Worm (Caenorhabditis elegans): Measurements from ENCODE around the gene eif-1.
A peak's percentile ranks its signal among the peaks of the same experiment; 100 is the strongest.

eif-1 gene

DNA sequence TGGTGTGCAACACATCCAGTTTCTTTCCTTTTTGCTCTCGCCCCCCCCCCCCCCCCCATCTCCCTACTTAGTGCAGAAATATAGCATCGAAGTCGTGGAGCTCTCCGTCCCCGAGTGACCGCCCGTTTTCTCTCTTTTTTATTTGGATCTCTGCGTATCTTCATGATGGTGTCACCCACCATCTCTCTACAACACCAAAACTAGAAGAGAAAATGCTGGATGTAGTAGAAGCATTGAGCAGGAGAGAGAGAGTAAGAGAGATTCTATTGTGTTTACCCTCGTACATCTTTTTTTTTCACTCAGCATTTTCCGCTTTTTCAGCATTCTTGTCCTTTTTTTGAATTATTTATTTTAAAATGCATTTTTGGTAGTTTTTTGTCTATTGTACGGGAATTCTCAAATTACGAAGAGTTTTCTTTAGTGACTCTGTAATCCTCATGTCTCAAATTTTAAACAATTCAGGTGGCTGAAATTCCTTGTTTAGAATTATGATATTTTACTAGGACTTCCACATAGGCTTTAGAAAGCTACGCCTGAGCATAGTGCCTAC is 49.1 kb upstream of the eif-1 start:
- TF ChIP-seq unc-86 (tag; optimal IDR thresholded peaks at IDR 0.05) (peak; percentile 57), fkh-8 (tag; optimal IDR thresholded peaks at IDR 0.05) (peak; percentile 36), ceh-63 (GFP tag; optimal IDR thresholded peaks at IDR 0.05) (no peak), mep-1 (tag; optimal IDR thresholded peaks at IDR 0.05) (peak; percentile 8), swsn-7 (tag; optimal IDR thresholded peaks at IDR 0.05) (no peak), lin-14 (GFP tag; optimal IDR thresholded peaks at IDR 0.05) (peak; percentile 78), snu-23 (GFP tag; optimal IDR thresholded peaks at IDR 0.05) (peak; percentile 8), lsy-2 (tag; optimal IDR thresholded peaks at IDR 0.05) (peak in 1 of 2 experiments; percentile 28), aly-2 (tag; optimal IDR thresholded peaks at IDR 0.05) (no peak), fkh-10 (GFP tag; optimal IDR thresholded peaks at IDR 0.05) (peak; percentile 63), alr-1 (tag; optimal IDR thresholded peaks at IDR 0.05; ENCODE audit: borderline replicate concordance) (no peak), efl-1 (optimal IDR thresholded peaks at IDR 0.05) (no peak), efl-1 (GFP tag; optimal IDR thresholded peaks at IDR 0.05 in 1 of 2) (peak in 1 of 2 experiments; percentile 62), nhr-71 (tag; optimal IDR thresholded peaks at IDR 0.05) (peak; percentile 14), ceh-8 (GFP tag; optimal IDR thresholded peaks at IDR 0.05) (no peak), ceh-82 (tag; optimal IDR thresholded peaks at IDR 0.05) (peak in 1 of 3 experiments; percentile 47), nhr-12 (tag; optimal IDR thresholded peaks at IDR 0.05) (no peak)

DNA sequence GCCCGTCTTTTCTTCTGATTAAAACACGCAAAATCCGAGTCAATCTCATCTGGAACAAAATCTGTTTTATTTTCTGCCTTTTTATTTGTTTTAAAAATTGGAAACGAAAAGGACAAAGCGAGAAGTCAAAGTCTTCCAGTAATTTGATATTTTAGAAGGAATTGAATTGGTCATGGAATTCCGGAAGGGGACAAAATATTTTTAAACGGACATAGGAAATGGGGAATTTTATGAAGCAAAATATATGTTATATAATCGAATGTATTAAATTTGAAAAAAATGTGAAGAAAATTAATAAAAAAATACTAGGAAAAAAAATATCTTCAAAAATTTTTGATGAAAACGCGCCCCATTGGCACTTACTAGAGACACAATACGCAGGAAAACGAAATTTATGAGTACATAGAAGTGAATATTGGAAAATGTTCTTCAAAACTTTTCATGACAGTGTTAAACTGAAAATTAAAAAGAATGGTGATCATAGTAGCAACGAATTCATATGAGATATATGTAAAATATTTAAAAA is 47.3 kb upstream of the eif-1 start, which contains the start of gene F33G12.7:
Gene F33G12.7, minus strand, starts transcription at position 51 of the 526 bp plus-strand sequence.
- TF ChIP-seq efl-1 (optimal IDR thresholded peaks at IDR 0.05) (peak in 1 of 2 experiments; percentile 22), efl-1 (GFP tag; optimal IDR thresholded peaks at IDR 0.05 in 1 of 2) (peak; percentile 46 to 84), lsy-2 (tag; optimal IDR thresholded peaks at IDR 0.05) (peak in 1 of 2 experiments; percentile 43), tbx-2 (tag; optimal IDR thresholded peaks at IDR 0.05) (no peak), elt-2 (tag; optimal IDR thresholded peaks at IDR 0.05) (no peak), mef-2 (tag; optimal IDR thresholded peaks at IDR 0.05) (no peak), nhr-90 (tag; optimal IDR thresholded peaks at IDR 0.05; ENCODE audit: poor library complexity) (no peak), nhr-47 (tag; optimal IDR thresholded peaks at IDR 0.05) (no peak), dpl-1 (GFP tag; optimal IDR thresholded peaks at IDR 0.05) (peak in 2 of 3 experiments; percentile 16 to 59), elt-3 (tag; optimal IDR thresholded peaks at IDR 0.05) (no peak), isw-1 (GFP tag; IDR thresholded peaks at IDR 0.05) (no peak), skn-1 (tag; optimal IDR thresholded peaks at IDR 0.05) (no peak), pag-3 (tag; optimal IDR thresholded peaks at IDR 0.05; ENCODE audit: borderline replicate concordance, insufficient read depth) (no peak), lin-35 (GFP tag; optimal IDR thresholded peaks at IDR 0.05) (peak in 1 of 2 experiments; percentile 50)

DNA sequence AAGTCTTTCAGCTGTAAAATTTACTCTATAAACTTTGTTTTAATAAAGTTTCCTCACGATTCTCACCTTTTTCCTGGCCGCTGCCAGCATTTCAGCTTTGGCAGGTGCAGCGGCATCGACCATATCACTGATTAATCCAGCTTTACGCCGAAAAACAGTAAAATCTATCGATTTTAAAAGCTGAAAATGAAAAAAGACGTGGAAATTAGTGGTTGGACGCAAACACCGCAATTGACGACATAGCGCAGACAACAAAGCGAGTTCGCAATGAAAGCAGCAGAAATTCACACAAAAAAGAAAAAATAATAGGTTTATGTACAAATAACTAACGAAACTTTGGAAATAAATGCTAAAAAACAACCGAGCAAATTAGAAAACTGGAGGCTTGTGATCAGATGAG is 46.5 kb upstream of the eif-1 start, which contains the start of gene golg-2:
Gene golg-2, minus strand, starts transcription at position 180 of the 400 bp plus-strand sequence.
- TF ChIP-seq mep-1 (tag; optimal IDR thresholded peaks at IDR 0.05), result peak; percentile 29
- peak in 1 of 2 experiments; percentile 55 for TF ChIP-seq lin-35 (GFP tag; optimal IDR thresholded peaks at IDR 0.05)
- peak; percentile 20 for TF ChIP-seq blmp-1 (tag; optimal IDR thresholded peaks at IDR 0.05)
- TF ChIP-seq efl-1 (optimal IDR thresholded peaks at IDR 0.05), result peak; percentile 10 to 33
- peak; percentile 38 to 84 for TF ChIP-seq efl-1 (GFP tag; optimal IDR thresholded peaks at IDR 0.05 in 1 of 2)
- TF ChIP-seq C34B4.2 (tag; optimal IDR thresholded peaks at IDR 0.05), result no peak
- no peak for TF ChIP-seq lin-15B (tag; optimal IDR thresholded peaks at IDR 0.05)
- peak; percentile 6 to 31 for TF ChIP-seq lsy-2 (tag; optimal IDR thresholded peaks at IDR 0.05)
- no peak for TF ChIP-seq egl-13 (tag; optimal IDR thresholded peaks at IDR 0.05)
- TF ChIP-seq F16B12.6 (tag; optimal IDR thresholded peaks at IDR 0.05), result peak; percentile 79
- peak in 1 of 3 experiments; percentile 42 for TF ChIP-seq dpl-1 (GFP tag; optimal IDR thresholded peaks at IDR 0.05)

DNA sequence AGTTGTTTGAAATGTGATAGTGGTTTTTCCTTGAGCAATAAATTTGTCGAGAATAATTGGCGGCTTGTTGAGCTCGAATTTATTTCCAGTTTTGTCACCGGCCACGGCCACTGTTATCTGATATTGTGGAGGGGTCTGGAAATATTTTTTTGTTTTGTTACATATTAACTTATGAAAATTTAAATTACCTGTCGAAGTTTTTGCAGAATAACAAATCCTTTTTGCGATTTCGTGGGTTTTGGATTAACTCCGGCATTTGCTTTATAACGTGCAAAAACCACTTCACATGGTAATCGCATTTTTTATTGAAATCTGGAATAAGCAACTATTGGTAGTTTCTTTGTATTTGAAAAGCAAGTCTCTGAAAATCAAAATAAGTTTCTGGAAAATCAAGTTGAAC is 42.7 kb upstream of the eif-1 start, which contains the start of gene lrr-1:
Gene lrr-1, minus strand, starts transcription at position 312 of the 400 bp plus-strand sequence.
- no peak for TF ChIP-seq efl-1 (optimal IDR thresholded peaks at IDR 0.05)
- peak in 1 of 2 experiments; percentile 53 for TF ChIP-seq efl-1 (GFP tag; optimal IDR thresholded peaks at IDR 0.05 in 1 of 2)
- TF ChIP-seq aha-1 (tag; optimal IDR thresholded peaks at IDR 0.05), result no peak
